Worm (Caenorhabditis elegans): ENCODE measurements around the gene F31A3.3.

ce11 chrX:17553772-17554171, 19.9 kb upstream of the F31A3.3 start:
- TF ChIP-seq nhr-76 (tag; optimal IDR thresholded peaks at IDR 0.05) (no peak), unc-130 (GFP tag; optimal IDR thresholded peaks at IDR 0.05) (no peak), aly-2 (tag; optimal IDR thresholded peaks at IDR 0.05) (no peak), aha-1 (tag) (peak; percentile 88), ztf-11 (tag; optimal IDR thresholded peaks at IDR 0.05) (no peak), unc-62 (GFP tag; optimal IDR thresholded peaks at IDR 0.05 in 1 of 2) (peak in 1 of 2 experiments; percentile 39), unc-62 (tag; optimal IDR thresholded peaks at IDR 0.05) (no peak), lin-15B (tag; optimal IDR thresholded peaks at IDR 0.05) (no peak)
